Worm (Caenorhabditis elegans) whole organism, L1 larva: ENCODE results near the gene F07E5.5.
"Not testable (repeated sequence)": the region's sequence is repeated elsewhere in the genome, so short reads cannot be mapped to it uniquely, and the experiment has no call there.

Experiments
- C04F5.9 ChIP-seq: sonication (generic microtip); optimal IDR thresholded peaks from 2 replicates; lab custom pipeline; 2016; ENCODE audit warnings: missing genetic modification characterization, missing compliant biosample characterization
- C16A3.4 ChIP-seq: fragments of 150-350 bp; optimal IDR thresholded peaks from 2 replicates; lab custom pipeline; 2014; ENCODE audit warnings: missing biosample characterization, missing genetic modification characterization
- aly-2 ChIP-seq: fragments of 150-350 bp; optimal IDR thresholded peaks from 2 replicates; lab custom pipeline; 2014; ENCODE audit warnings: missing biosample characterization, missing genetic modification characterization
- blmp-1 ChIP-seq: fragments of 150-350 bp; optimal IDR thresholded peaks from 2 replicates; lab custom pipeline; 2014; ENCODE audit warnings: missing biosample characterization, missing genetic modification characterization
- ceh-63 ChIP-seq: fragments of 200-800 bp; sonication (Bioruptor generic); optimal IDR thresholded peaks from 2 replicates; lab custom pipeline; 2018; ENCODE audit warnings: mild to moderate bottlenecking, missing genetic modification characterization, missing compliant biosample characterization
- ces-1 ChIP-seq: fragments of 150-350 bp; optimal IDR thresholded peaks from 2 replicates; lab custom pipeline; 2014; ENCODE audit warnings: missing biosample characterization, missing genetic modification reagents, missing genetic modification characterization
- dpl-1 ChIP-seq, 3 experiments: fragments of 150-350 bp in 2 of 3; sonication (generic microtip) in 1 of 3; optimal IDR thresholded peaks; 2 replicates each; lab custom pipeline; 2014 to 2017; ENCODE audit warnings: missing biosample characterization in 3 of 3, missing genetic modification characterization in 3 of 3, missing genetic modification reagents in 3 of 3
- dsc-1 ChIP-seq: sonication (generic microtip); optimal IDR thresholded peaks from 2 replicates; lab custom pipeline; 2016; ENCODE audit warnings: mild to moderate bottlenecking, missing genetic modification characterization, missing compliant biosample characterization
- efl-1 ChIP-seq, 4 experiments: fragments of 150-350 bp; optimal IDR thresholded peaks in 3 of 4; peaks in 1 of 4; 1 replicate in 1 of 4; 2 replicates in 3 of 4; lab custom pipeline; 2014; ENCODE audit warnings: missing biosample characterization in 2 of 4, missing genetic modification characterization in 2 of 4, missing genetic modification reagents in 2 of 4
- efl-3 ChIP-seq: fragments of 200-800 bp; sonication (Bioruptor generic); optimal IDR thresholded peaks from 2 replicates; lab custom pipeline; 2018; ENCODE audit warnings: mild to moderate bottlenecking, missing genetic modification characterization, missing compliant biosample characterization
- fkh-4 ChIP-seq: sonication (generic microtip); optimal IDR thresholded peaks from 2 replicates; lab custom pipeline; 2016; ENCODE audit warnings: missing compliant biosample characterization, missing genetic modification characterization, borderline replicate concordance
- grh-1 ChIP-seq: fragments of 200-800 bp; sonication (Bioruptor generic); IDR thresholded peaks from 2 replicates; pipeline ENCODE4 v1.3.6; 2022; ENCODE audit warnings: missing genetic modification reagents, missing genetic modification characterization, missing compliant biosample characterization
- hlh-17 ChIP-seq: fragments of 200-800 bp; sonication (Bioruptor generic); optimal IDR thresholded peaks from 2 replicates; lab custom pipeline; 2018; ENCODE audit warnings: missing genetic modification characterization, mild to moderate bottlenecking, missing compliant biosample characterization, moderate library complexity, borderline replicate concordance
- hpl-2 ChIP-seq: fragments of 150-350 bp; optimal IDR thresholded peaks from 2 replicates; lab custom pipeline; 2014; ENCODE audit warnings: missing biosample characterization, missing genetic modification reagents, missing genetic modification characterization
- lin-35 ChIP-seq, 2 experiments: fragments of 150-350 bp; optimal IDR thresholded peaks; 2 replicates each; lab custom pipeline; 2014; ENCODE audit warnings: missing biosample characterization in 2 of 2, missing genetic modification characterization in 2 of 2, missing genetic modification reagents in 2 of 2
- lir-3 ChIP-seq: sonication (generic microtip); optimal IDR thresholded peaks from 2 replicates; lab custom pipeline; 2016; ENCODE audit warnings: mild to moderate bottlenecking, missing genetic modification characterization, moderate library complexity, missing compliant biosample characterization; ENCODE audit not compliant: poor library complexity
- mab-9 ChIP-seq: fragments of 200-800 bp; sonication (Bioruptor generic); IDR thresholded peaks from 2 replicates; pipeline ENCODE4 v1.3.6; 2022; ENCODE audit warnings: missing genetic modification reagents, missing genetic modification characterization, missing compliant biosample characterization
- mef-2 ChIP-seq: fragments of 150-350 bp; optimal IDR thresholded peaks from 2 replicates; lab custom pipeline; 2014; ENCODE audit warnings: missing biosample characterization, missing genetic modification characterization
- nhr-84 ChIP-seq: sonication (generic microtip); optimal IDR thresholded peaks from 2 replicates; lab custom pipeline; 2017; ENCODE audit warnings: missing biosample characterization, missing genetic modification characterization
- snu-23 ChIP-seq: sonication (generic microtip); optimal IDR thresholded peaks from 2 replicates; lab custom pipeline; 2016; ENCODE audit warnings: missing genetic modification characterization, missing compliant biosample characterization
- sptf-1 ChIP-seq: fragments of 150-350 bp; optimal IDR thresholded peaks from 2 replicates; lab custom pipeline; 2014; ENCODE audit warnings: missing biosample characterization, missing genetic modification characterization
- tlp-1 ChIP-seq: fragments of 150-350 bp; optimal IDR thresholded peaks from 2 replicates; lab custom pipeline; 2014; ENCODE audit warnings: missing biosample characterization, missing genetic modification characterization
- unc-98 ChIP-seq: fragments of 200-800 bp; sonication (Bioruptor generic); IDR thresholded peaks from 2 replicates; pipeline ENCODE4 v1.3.6; 2022; ENCODE audit warnings: missing genetic modification characterization, missing compliant biosample characterization
- vab-15 ChIP-seq: sonication (generic microtip); optimal IDR thresholded peaks from 2 replicates; lab custom pipeline; 2017; ENCODE audit warnings: missing genotype, mild to moderate bottlenecking, missing genetic modification characterization, missing compliant biosample characterization
- xbp-1 ChIP-seq: sonication (generic microtip); optimal IDR thresholded peaks from 2 replicates; lab custom pipeline; 2016; ENCODE audit warnings: missing genetic modification characterization, missing compliant biosample characterization

The F07E5.5 gene

ce11 chrII:2076467-2076866 is 17.6 kb upstream of the F07E5.5 start:
- TF ChIP-seq ces-1 (no peak), hlh-17 (GFP tag; lab: Kevin White, UChicago) (no peak)
- TF ChIP-seq, all 84 proteins: peak for 0

- TF ChIP-seq sptf-1 (tag; lab: Kevin White, UChicago), result no peak
- no peak for TF ChIP-seq mef-2 (tag; lab: Kevin White, UChicago)
- no peak for TF ChIP-seq fkh-4
- TF ChIP-seq ceh-63 (GFP tag; lab: Kevin White, UChicago), result no peak
- TF ChIP-seq grh-1 (GFP tag; lab: Robert Waterston, UW), result no peak
- TF ChIP-seq lir-3, result no peak
- TF ChIP-seq xbp-1 (tag; lab: Kevin White, UChicago), result no peak
- TF ChIP-seq nhr-84 (tag; lab: Kevin White, UChicago), result no peak
- TF ChIP-seq snu-23 (GFP tag; lab: Kevin White, UChicago), result no peak
- TF ChIP-seq efl-3 (GFP tag; lab: Kevin White, UChicago), result no peak
- TF ChIP-seq lin-35 (GFP tag; optimal IDR thresholded peaks at IDR 0.05; lab: Kevin White, UChicago), result no peak
- TF ChIP-seq C04F5.9 (tag; lab: Kevin White, UChicago), result no peak
- TF ChIP-seq hpl-2, result no peak
- TF ChIP-seq mab-9 (GFP tag; lab: Robert Waterston, UW), result no peak
These were observed 16.6 kb upstream of the F07E5.5 start, which contains the start of gene F07E5.8 for ce11 chrII:2075513-2075912. TSS of gene F07E5.8 (minus strand) at chrII:2075613.

- TF ChIP-seq xbp-1 (tag; lab: Kevin White, UChicago) (no peak), blmp-1 (tag; lab: Kevin White, UChicago) (peak; percentile 39)
These were observed 12.6 kb upstream of the F07E5.5 start, which contains the start of gene F07E5.7 for ce11 chrII:2071429-2071828. TSS of gene F07E5.7 (minus strand) at chrII:2071529.

ce11 chrII:2067451-2068021 is 8.7 kb upstream of the F07E5.5 start, which contains the start of gene F07E5.12:
TSS of gene F07E5.12 (plus strand) at chrII:2067971.
- TF ChIP-seq efl-1 (optimal IDR thresholded peaks at IDR 0.05; lab: Kevin White, UChicago), result not testable (repeated sequence)
- TF ChIP-seq efl-1 (GFP tag; optimal IDR thresholded peaks at IDR 0.05 in 1 of 2; lab: Kevin White, UChicago), result peak in 1 of 2 experiments; percentile 60

- TF ChIP-seq xbp-1 (tag; lab: Kevin White, UChicago), result no peak
- no peak for TF ChIP-seq efl-1 (optimal IDR thresholded peaks at IDR 0.05; lab: Kevin White, UChicago)
- peak in 1 of 2 experiments; percentile 68 for TF ChIP-seq efl-1 (GFP tag; optimal IDR thresholded peaks at IDR 0.05 in 1 of 2; lab: Kevin White, UChicago)
These were observed 5.6 kb upstream of the F07E5.5 start, which contains the start of gene fbxb-6 for ce11 chrII:2064497-2064896. TSS of gene fbxb-6 (plus strand) at chrII:2064797.

ce11 chrII:2063989-2064388 is 5.1 kb upstream of the F07E5.5 start, which contains the start of gene F07E5.13:
TSS of gene F07E5.13 (minus strand) at chrII:2064089.
- TF ChIP-seq lin-35 (GFP tag; optimal IDR thresholded peaks at IDR 0.05; lab: Kevin White, UChicago) (no peak), dsc-1 (tag; lab: Kevin White, UChicago) (no peak), vab-15 (tag; lab: Kevin White, UChicago) (no peak), mef-2 (tag; lab: Kevin White, UChicago) (no peak), dpl-1 (GFP tag; optimal IDR thresholded peaks at IDR 0.05; lab: Kevin White, UChicago) (no peak), aly-2 (no peak)

- TF ChIP-seq nhr-84 (tag; lab: Kevin White, UChicago) (no peak), efl-1 (optimal IDR thresholded peaks at IDR 0.05; lab: Kevin White, UChicago) (no peak), efl-1 (GFP tag; optimal IDR thresholded peaks at IDR 0.05 in 1 of 2; lab: Kevin White, UChicago) (peak in 1 of 2 experiments; percentile 77)
These were observed 7.5 kb downstream of the F07E5.5 start, which contains the start of gene fbxb-35 for ce11 chrII:2051372-2051771. TSS of gene fbxb-35 (plus strand) at chrII:2051672.

- TF ChIP-seq unc-98 (GFP tag; lab: Robert Waterston, UW); C16A3.4 (tag; lab: Kevin White, UChicago); tlp-1: not testable (repeated sequence)
These were observed 12.3 kb downstream of the F07E5.5 start, which contains the start of gene math-1 for ce11 chrII:2046556-2046955. TSS of gene math-1 (minus strand) at chrII:2046656.
